Worm (Caenorhabditis elegans) whole organism, L3 larva: ENCODE measurements around the gene Y17G7B.18.

Experiments
- R02D3.7 ChIP-seq: fragments of 150-350 bp; optimal IDR thresholded peaks from 2 replicates; lab custom pipeline; 2014; ENCODE audit warnings: missing biosample characterization, missing genetic modification characterization
- ZK546.5 ChIP-seq: sonication (generic microtip); optimal IDR thresholded peaks from 2 replicates; lab custom pipeline; 2017; ENCODE audit warnings: missing biosample characterization, missing genetic modification characterization
- aly-2 ChIP-seq: fragments of 150-350 bp; optimal IDR thresholded peaks from 2 replicates; lab custom pipeline; 2014; ENCODE audit warnings: missing biosample characterization, missing genetic modification characterization
- ama-1 ChIP-seq: fragments of 150-350 bp; optimal IDR thresholded peaks from 2 replicates; lab custom pipeline; 2018
- ceh-16 ChIP-seq: sonication (generic microtip); optimal IDR thresholded peaks from 2 replicates; lab custom pipeline; 2017; ENCODE audit warnings: missing biosample characterization, missing genetic modification characterization
- ceh-28 ChIP-seq: fragments of 150-350 bp; optimal IDR thresholded peaks from 2 replicates; lab custom pipeline; 2014; ENCODE audit warnings: missing biosample characterization, missing genetic modification reagents, missing genetic modification characterization
- ceh-82 ChIP-seq: fragments of 150-350 bp; optimal IDR thresholded peaks from 2 replicates; lab custom pipeline; 2014; ENCODE audit warnings: missing biosample characterization, missing genetic modification characterization
- daf-12 ChIP-seq: fragments of 150-350 bp; optimal IDR thresholded peaks from 2 replicates; lab custom pipeline; 2014; ENCODE audit warnings: missing biosample characterization, missing genetic modification reagents, missing genetic modification characterization
- egl-27 ChIP-seq: sonication (generic microtip); optimal IDR thresholded peaks from 4 replicates; lab custom pipeline; 2017; ENCODE audit warnings: missing biosample characterization, missing genetic modification reagents, missing genetic modification characterization
- egl-5 ChIP-seq: fragments of 150-350 bp; optimal IDR thresholded peaks from 2 replicates; lab custom pipeline; 2017; ENCODE audit warnings: missing biosample characterization, missing genetic modification reagents, missing genetic modification characterization, inconsistent platforms
- elt-1 ChIP-seq: fragments of 150-350 bp; optimal IDR thresholded peaks from 2 replicates; lab custom pipeline; 2014; ENCODE audit warnings: missing biosample characterization, missing genetic modification characterization
- elt-2 ChIP-seq: sonication (generic microtip); optimal IDR thresholded peaks from 2 replicates; lab custom pipeline; 2016; ENCODE audit warnings: missing genetic modification reagents, mild to moderate bottlenecking, missing genetic modification characterization, missing compliant biosample characterization
- fkh-10 ChIP-seq: sonication (generic microtip); optimal IDR thresholded peaks from 2 replicates; lab custom pipeline; 2017; ENCODE audit warnings: missing biosample characterization, missing genetic modification reagents, missing genetic modification characterization
- fos-1 ChIP-seq: fragments of 150-350 bp; optimal IDR thresholded peaks from 2 replicates; lab custom pipeline; 2014; ENCODE audit warnings: missing biosample characterization, missing genetic modification characterization
- jun-1 ChIP-seq: fragments of 150-350 bp; optimal IDR thresholded peaks from 2 replicates; lab custom pipeline; 2014; ENCODE audit warnings: missing biosample characterization, missing genetic modification reagents, missing genetic modification characterization
- lin-39 ChIP-seq: fragments of 150-350 bp; optimal IDR thresholded peaks from 2 replicates; lab custom pipeline; 2018; ENCODE audit warnings: missing biosample characterization, missing genetic modification reagents, missing genetic modification characterization
- lsy-12 ChIP-seq: sonication (generic microtip); optimal IDR thresholded peaks from 2 replicates; lab custom pipeline; 2016; ENCODE audit warnings: mild to moderate bottlenecking, missing genetic modification characterization, missing compliant biosample characterization
- mdl-1 ChIP-seq: fragments of 150-350 bp; optimal IDR thresholded peaks from 2 replicates; lab custom pipeline; 2014; ENCODE audit warnings: missing biosample characterization, missing genetic modification characterization
- mml-1 ChIP-seq: fragments of 150-350 bp; sonication (generic microtip); optimal IDR thresholded peaks from 3 replicates; lab custom pipeline; 2014; ENCODE audit warnings: missing biosample characterization, missing genetic modification characterization
- nfya-1 ChIP-seq: sonication (generic microtip); optimal IDR thresholded peaks from 2 replicates; lab custom pipeline; 2017; ENCODE audit warnings: missing genetic modification characterization, mild to moderate bottlenecking, missing compliant biosample characterization, antibody characterized with exemption, moderate library complexity; ENCODE audit not compliant: insufficient read depth
- nhr-11 ChIP-seq: fragments of 150-350 bp; optimal IDR thresholded peaks from 2 replicates; lab custom pipeline; 2014; ENCODE audit warnings: missing biosample characterization, missing genetic modification characterization
- nhr-23 ChIP-seq: fragments of 150-350 bp; optimal IDR thresholded peaks from 2 replicates; lab custom pipeline; 2014; ENCODE audit warnings: missing biosample characterization, missing genetic modification reagents, missing genetic modification characterization
- nhr-237 ChIP-seq: fragments of 150-350 bp; optimal IDR thresholded peaks from 2 replicates; lab custom pipeline; 2014; ENCODE audit warnings: missing biosample characterization, missing genetic modification characterization
- nhr-25 ChIP-seq: sonication (generic microtip); optimal IDR thresholded peaks from 2 replicates; lab custom pipeline; 2017; ENCODE audit warnings: missing biosample characterization, missing genetic modification characterization
- nhr-28 ChIP-seq: fragments of 150-350 bp; optimal IDR thresholded peaks from 2 replicates; lab custom pipeline; 2014; ENCODE audit warnings: missing biosample characterization, missing genetic modification characterization
- nhr-43 ChIP-seq: sonication (generic microtip); optimal IDR thresholded peaks from 2 replicates; lab custom pipeline; 2016; ENCODE audit warnings: mild to moderate bottlenecking, missing genetic modification characterization, missing compliant biosample characterization; ENCODE audit not compliant: poor library complexity, severe bottlenecking
- nhr-76 ChIP-seq: fragments of 150-350 bp; sonication (generic microtip); optimal IDR thresholded peaks from 5 replicates; lab custom pipeline; 2014; ENCODE audit warnings: missing biosample characterization, missing genetic modification characterization
- nhr-77 ChIP-seq: fragments of 150-350 bp; optimal IDR thresholded peaks from 2 replicates; lab custom pipeline; 2014; ENCODE audit warnings: missing biosample characterization, missing genetic modification characterization
- pha-4 ChIP-seq: fragments of 150-350 bp; optimal IDR thresholded peaks from 2 replicates; lab custom pipeline; 2014; ENCODE audit warnings: missing biosample characterization, missing genetic modification reagents, missing genetic modification characterization
- sea-2 ChIP-seq: fragments of 150-350 bp; sonication (generic microtip); optimal IDR thresholded peaks from 4 replicates; lab custom pipeline; 2014; ENCODE audit warnings: missing biosample characterization, missing genetic modification reagents, missing genetic modification characterization
- skn-1 ChIP-seq: fragments of 150-350 bp; optimal IDR thresholded peaks from 2 replicates; lab custom pipeline; 2014; ENCODE audit warnings: missing biosample characterization, missing genetic modification characterization
- tbx-2 ChIP-seq: sonication (generic microtip); optimal IDR thresholded peaks from 2 replicates; lab custom pipeline; 2016; ENCODE audit warnings: mild to moderate bottlenecking, missing genetic modification characterization, missing compliant biosample characterization
- unc-62 ChIP-seq: fragments of 150-350 bp; sonication (generic microtip); optimal IDR thresholded peaks from 4 replicates; lab custom pipeline; 2014; ENCODE audit warnings: missing biosample characterization, missing genetic modification reagents, missing genetic modification characterization
- zag-1 ChIP-seq: fragments of 150-350 bp; optimal IDR thresholded peaks from 2 replicates; lab custom pipeline; 2014; ENCODE audit warnings: missing biosample characterization, missing genetic modification characterization
- ztf-11 ChIP-seq: fragments of 150-350 bp; optimal IDR thresholded peaks from 2 replicates; lab custom pipeline; 2014; ENCODE audit warnings: missing biosample characterization, missing genetic modification characterization

Y17G7B.18 gene

DNA sequence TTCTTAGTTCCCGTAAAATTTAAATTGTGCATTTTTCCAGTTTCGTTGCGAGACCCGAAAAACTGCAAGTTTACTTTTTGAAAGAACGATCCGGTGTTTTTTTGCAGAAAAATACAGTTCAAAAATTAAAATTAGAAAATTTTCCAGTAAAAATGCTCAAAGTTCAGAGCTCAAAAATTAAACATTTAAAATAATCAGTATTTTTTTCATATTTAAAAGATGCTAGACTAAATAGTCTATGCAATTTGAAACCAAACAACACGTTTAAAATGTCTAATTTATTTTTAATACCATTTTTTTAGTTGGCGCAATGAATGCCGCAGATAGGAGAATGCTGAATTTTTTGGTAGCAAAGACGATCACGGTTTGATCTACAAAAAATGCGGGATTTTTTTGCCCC is 39.7 kb upstream of the Y17G7B.18 start, which contains the start of gene Y57A10A.2:
Gene Y57A10A.2 (plus strand): TSS at position 301 of the 400 bp plus-strand sequence.
- TF ChIP-seq nhr-23 (tag; lab: Kevin White, UChicago) (no peak), ceh-28 (tag; lab: Kevin White, UChicago) (no peak), R02D3.7 (tag; lab: Kevin White, UChicago) (no peak), ceh-16 (tag; lab: Kevin White, UChicago) (no peak), elt-2 (tag; lab: Kevin White, UChicago) (no peak), mdl-1 (no peak)

DNA sequence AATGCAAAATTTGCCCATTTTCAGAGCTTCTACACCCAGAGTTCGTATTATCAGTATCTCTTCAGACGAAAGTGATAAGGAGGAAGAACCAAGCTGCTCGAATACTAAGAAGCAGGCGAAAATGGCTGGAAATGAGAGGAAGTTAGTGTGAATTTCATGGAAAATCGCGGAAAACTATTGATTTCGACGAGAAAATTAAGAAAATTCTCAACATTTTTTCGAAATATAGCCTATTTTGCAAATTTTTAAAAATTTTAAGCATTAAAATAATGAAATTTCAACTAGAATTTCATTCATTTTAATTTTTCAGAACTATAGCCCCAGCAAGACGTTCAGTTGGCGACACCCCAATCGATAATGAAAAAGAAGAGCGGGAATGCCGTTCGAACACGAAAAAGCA is 35.9 kb upstream of the Y17G7B.18 start:
- no peak for TF ChIP-seq mml-1 (tag; lab: Kevin White, UChicago)
- no peak for TF ChIP-seq sea-2 (GFP tag; lab: Kevin White, UChicago)
- no peak for TF ChIP-seq daf-12
- no peak for TF ChIP-seq ama-1
- TF ChIP-seq nhr-76 (tag; lab: Kevin White, UChicago), result no peak
- no peak for TF ChIP-seq nhr-23 (tag; lab: Kevin White, UChicago)
- TF ChIP-seq fos-1 (tag; lab: Kevin White, UChicago), result no peak
- no peak for TF ChIP-seq egl-27 (tag; lab: Kevin White, UChicago)
- no peak for TF ChIP-seq nhr-77 (tag; lab: Kevin White, UChicago)
- no peak for TF ChIP-seq fkh-10 (GFP tag; lab: Kevin White, UChicago)
- no peak for TF ChIP-seq nhr-11 (tag; lab: Kevin White, UChicago)
- TF ChIP-seq zag-1 (tag; lab: Kevin White, UChicago), result no peak
- no peak for TF ChIP-seq ceh-16 (tag; lab: Kevin White, UChicago)
- TF ChIP-seq ceh-28 (tag; lab: Kevin White, UChicago), result no peak
- no peak for TF ChIP-seq nhr-237
- no peak for TF ChIP-seq skn-1 (tag; lab: Kevin White, UChicago)
- no peak for TF ChIP-seq aly-2 (tag; lab: Kevin White, UChicago)

DNA sequence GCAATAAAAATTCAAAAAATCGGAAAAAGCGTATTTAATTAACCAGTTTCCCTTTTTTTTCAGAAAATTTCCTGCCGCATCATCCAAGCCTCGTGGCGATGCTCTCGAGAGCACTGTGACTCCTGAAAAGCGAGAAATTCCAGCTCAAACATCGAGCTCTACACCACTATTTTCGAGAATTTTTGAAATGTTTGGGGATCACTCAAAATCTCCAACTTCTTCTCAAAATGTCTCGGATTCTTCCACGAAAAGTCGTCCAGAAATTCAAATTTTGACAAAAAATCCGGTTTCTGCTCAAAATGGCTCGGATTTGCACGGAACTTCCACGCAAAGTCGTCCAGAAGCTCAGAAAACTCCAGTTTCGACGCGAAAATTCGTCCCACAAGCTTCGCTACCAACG is 30.3 kb upstream of the Y17G7B.18 start:
- TF ChIP-seq egl-5 (tag; lab: Kevin White, UChicago) (no peak), jun-1 (tag; lab: Kevin White, UChicago) (no peak), tbx-2 (tag; lab: Kevin White, UChicago) (no peak), fos-1 (tag; lab: Kevin White, UChicago) (no peak), ceh-82 (tag; lab: Kevin White, UChicago) (no peak), nhr-28 (no peak), egl-27 (tag; lab: Kevin White, UChicago) (no peak)

DNA sequence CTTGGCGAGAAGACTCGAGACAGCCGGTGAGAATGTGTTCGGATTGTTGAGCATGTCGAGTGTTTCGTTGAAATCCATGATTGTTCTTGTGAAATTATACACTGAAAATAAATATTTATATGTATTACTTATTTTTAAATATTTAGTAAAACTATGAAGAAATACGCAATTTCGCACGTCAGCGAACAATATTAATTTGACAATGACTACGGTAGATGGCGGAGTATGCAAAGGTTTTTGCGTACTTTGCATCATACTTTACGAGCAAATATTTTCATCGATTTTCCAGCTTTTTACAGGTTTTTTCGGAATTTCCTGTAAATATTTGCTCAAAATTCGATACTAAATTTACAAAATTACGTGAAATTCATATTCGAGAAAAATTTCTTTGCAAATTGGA is 23.2 kb upstream of the Y17G7B.18 start, which contains the start of gene set-24:
Gene set-24 (minus strand): TSS at position 101 of the 400 bp plus-strand sequence.
- TF ChIP-seq aly-2 (tag; lab: Kevin White, UChicago) (no peak), nhr-28 (no peak), elt-2 (tag; lab: Kevin White, UChicago) (no peak), lsy-12 (tag; lab: Kevin White, UChicago) (no peak), nhr-237 (no peak), nhr-11 (tag; lab: Kevin White, UChicago) (no peak), nhr-77 (tag; lab: Kevin White, UChicago) (no peak), unc-62 (GFP tag; lab: Kevin White, UChicago) (no peak), nhr-25 (tag; lab: Kevin White, UChicago) (no peak), elt-1 (tag; lab: Kevin White, UChicago) (no peak), fos-1 (tag; lab: Kevin White, UChicago) (no peak), ztf-11 (no peak)
- TF ChIP-seq, all 47 proteins: peak for 0

ce11 chrII:12130393-12130792 is 22.7 kb upstream of the Y17G7B.18 start:
- TF ChIP-seq nfya-1 (tag; lab: Kevin White, UChicago), result peak; percentile 83
- no peak for TF ChIP-seq lin-39
- TF ChIP-seq, all 47 proteins: peak for 1

DNA sequence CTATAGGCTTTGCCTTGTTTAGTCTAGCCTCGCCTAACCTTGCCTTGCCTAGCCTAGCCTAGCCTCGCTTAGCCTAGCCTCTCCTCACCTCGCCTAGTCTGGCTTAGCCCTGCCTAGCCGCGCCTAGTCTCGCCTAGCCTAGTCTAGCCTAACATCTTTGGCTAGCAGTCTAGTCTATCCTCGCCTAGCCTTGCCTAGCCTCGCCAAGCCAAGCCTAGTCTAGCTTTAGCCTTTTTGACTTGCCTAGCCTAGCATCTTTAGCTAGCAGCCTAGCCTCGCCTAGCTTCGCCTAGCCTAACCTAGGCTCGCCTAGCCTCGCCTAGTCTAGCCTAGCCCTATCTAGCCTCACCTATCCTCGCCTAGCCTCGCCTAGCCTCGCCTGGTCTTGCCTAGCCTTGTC is 3.3 kb upstream of the Y17G7B.18 start:
- TF ChIP-seq mdl-1, result no peak
- TF ChIP-seq ZK546.5 (tag; lab: Kevin White, UChicago), result no peak
- TF ChIP-seq pha-4 (tag; lab: Kevin White, UChicago), result no peak
- no peak for TF ChIP-seq skn-1 (tag; lab: Kevin White, UChicago)
- TF ChIP-seq ceh-16 (tag; lab: Kevin White, UChicago), result no peak
- TF ChIP-seq nhr-43 (tag; lab: Kevin White, UChicago), result no peak
- TF ChIP-seq nhr-237, result no peak
- no peak for TF ChIP-seq ama-1
- TF ChIP-seq nhr-25 (tag; lab: Kevin White, UChicago), result no peak
